Worm (Caenorhabditis elegans) whole organism, early embryonic: ENCODE results near the gene fig-1.

Experiments used
- B0310.2 ChIP-seq: sonication (generic microtip); optimal IDR thresholded peaks from 2 replicates; lab custom pipeline; 2016; ENCODE audit warnings: mild to moderate bottlenecking, missing genetic modification characterization, missing compliant biosample characterization
- F13C5.2 ChIP-seq: sonication (generic microtip); optimal IDR thresholded peaks from 2 replicates; lab custom pipeline; 2017; ENCODE audit warnings: mild to moderate bottlenecking, missing genetic modification characterization, inconsistent platforms, missing compliant biosample characterization
- aly-1 ChIP-seq: sonication (generic microtip); optimal IDR thresholded peaks from 2 replicates; lab custom pipeline; 2016; ENCODE audit warnings: missing genetic modification characterization, missing compliant biosample characterization
- ama-1 ChIP-seq: fragments of 150-350 bp; optimal IDR thresholded peaks from 2 replicates; lab custom pipeline; 2014
- ceh-13 ChIP-seq: fragments of 200-800 bp; sonication (Bioruptor generic); optimal IDR thresholded peaks from 2 replicates; lab custom pipeline; 2018; ENCODE audit warnings: mild to moderate bottlenecking, missing genetic modification characterization, missing compliant biosample characterization
- ceh-36 ChIP-seq: sonication (generic microtip); optimal IDR thresholded peaks from 2 replicates; lab custom pipeline; 2016; ENCODE audit warnings: missing genetic modification characterization, inconsistent platforms, missing compliant biosample characterization
- ets-7 ChIP-seq: sonication (generic microtip); optimal IDR thresholded peaks from 2 replicates; lab custom pipeline; 2016; ENCODE audit warnings: missing genotype, missing genetic modification characterization, missing compliant biosample characterization
- flt-1 ChIP-seq: fragments of 200-800 bp; sonication (Bioruptor generic); IDR thresholded peaks from 2 replicates; pipeline ENCODE4 v1.3.6; 2022; ENCODE audit warnings: missing genetic modification characterization, missing compliant biosample characterization
- hmbx-1 ChIP-seq: sonication (generic microtip); optimal IDR thresholded peaks from 2 replicates; lab custom pipeline; 2016; ENCODE audit warnings: mild to moderate bottlenecking, missing genetic modification characterization, missing compliant biosample characterization
- hmg-4 ChIP-seq: fragments of 200-800 bp; sonication (Bioruptor generic); optimal IDR thresholded peaks from 2 replicates; lab custom pipeline; 2018; ENCODE audit warnings: mild to moderate bottlenecking, missing genetic modification characterization, missing compliant biosample characterization
- hnd-1 ChIP-seq: sonication (generic microtip); optimal IDR thresholded peaks from 2 replicates; lab custom pipeline; 2016; ENCODE audit warnings: missing genetic modification characterization, missing compliant biosample characterization
- pes-1 ChIP-seq: fragments of 200-800 bp; sonication (Bioruptor generic); IDR thresholded peaks from 2 replicates; pipeline ENCODE4 v1.3.6; 2022; ENCODE audit warnings: missing genetic modification reagents, missing genetic modification characterization, missing compliant biosample characterization
- scrt-1 ChIP-seq: fragments of 200-800 bp; sonication (Bioruptor generic); IDR thresholded peaks from 2 replicates; pipeline ENCODE4 v1.3.6; 2022; ENCODE audit warnings: missing genetic modification characterization, missing compliant biosample characterization
- sea-1 ChIP-seq: fragments of 200-800 bp; sonication (Bioruptor generic); conservative IDR thresholded peaks from 2 replicates; pipeline ENCODE4 v1.3.6; 2022; ENCODE audit warnings: missing genetic modification characterization, missing compliant biosample characterization
- tbx-11 ChIP-seq: fragments of 200-800 bp; sonication (Bioruptor generic); IDR thresholded peaks from 2 replicates; pipeline ENCODE4 v1.3.6; 2022; ENCODE audit warnings: missing genetic modification characterization, missing compliant biosample characterization
- tbx-37 ChIP-seq: fragments of 200-800 bp; sonication (Bioruptor generic); conservative IDR thresholded peaks from 2 replicates; pipeline ENCODE4 v1.3.6; 2022; ENCODE audit warnings: missing genetic modification reagents, missing genetic modification characterization, missing compliant biosample characterization
- tra-4 ChIP-seq: sonication (generic microtip); optimal IDR thresholded peaks from 2 replicates; lab custom pipeline; 2017; ENCODE audit warnings: missing genetic modification characterization, missing compliant biosample characterization

fig-1 gene

ce11 chrV:10966874-10967273 is 14.1 kb downstream of the fig-1 start:
- TF ChIP-seq hmbx-1 (tag; lab: Kevin White, UChicago) (no peak), scrt-1 (GFP tag; lab: Robert Waterston, UW) (no peak), tbx-11 (GFP tag; lab: Robert Waterston, UW) (no peak), tbx-37 (no peak), ceh-36 (no peak), ets-7 (tag; lab: Kevin White, UChicago) (no peak), hmg-4 (no peak), ceh-13 (GFP tag; lab: Kevin White, UChicago) (no peak), hnd-1 (tag; lab: Kevin White, UChicago) (no peak), ama-1 (lab: Kevin White, UChicago) (no peak), flt-1 (GFP tag; lab: Robert Waterston, UW) (no peak), pes-1 (GFP tag; lab: Robert Waterston, UW) (no peak), aly-1 (tag; lab: Kevin White, UChicago) (no peak), tra-4 (tag; lab: Kevin White, UChicago) (no peak), F13C5.2 (no peak), sea-1 (GFP tag; lab: Robert Waterston, UW) (no peak), B0310.2 (tag; lab: Kevin White, UChicago) (no peak)

ce11 chrV:10965501-10965900 is 15.5 kb downstream of the fig-1 start, which contains the start of the genes ctf-4 and eef-1G:
Gene ctf-4, minus strand, starts transcription at chrV:10965539.
Gene eef-1G, plus strand, starts transcription at chrV:10965719.
- TF ChIP-seq ceh-13 (GFP tag; lab: Kevin White, UChicago): no peak
- TF ChIP-seq F13C5.2: peak; percentile 74
- TF ChIP-seq hnd-1 (tag; lab: Kevin White, UChicago): no peak
- no peak for TF ChIP-seq ama-1 (lab: Kevin White, UChicago)
- TF ChIP-seq tbx-37: no peak
- no peak for TF ChIP-seq tbx-11 (GFP tag; lab: Robert Waterston, UW)
- TF ChIP-seq pes-1 (GFP tag; lab: Robert Waterston, UW): no peak

ce11 chrV:10961448-10961870 is 19.6 kb downstream of the fig-1 start:
- no peak for TF ChIP-seq aly-1 (tag; lab: Kevin White, UChicago)
- TF ChIP-seq B0310.2 (tag; lab: Kevin White, UChicago): no peak
- no peak for TF ChIP-seq hmbx-1 (tag; lab: Kevin White, UChicago)
- no peak for TF ChIP-seq F13C5.2
- no peak for TF ChIP-seq ceh-13 (GFP tag; lab: Kevin White, UChicago)
- no peak for TF ChIP-seq pes-1 (GFP tag; lab: Robert Waterston, UW)
- TF ChIP-seq hnd-1 (tag; lab: Kevin White, UChicago): no peak
- TF ChIP-seq tbx-37: no peak
- no peak for TF ChIP-seq tra-4 (tag; lab: Kevin White, UChicago)
- no peak for TF ChIP-seq flt-1 (GFP tag; lab: Robert Waterston, UW)
- TF ChIP-seq ceh-36: no peak
- no peak for TF ChIP-seq ama-1 (lab: Kevin White, UChicago)

ce11 chrV:10960544-10960943 is 20.5 kb downstream of the fig-1 start, which contains the start of gene vps-36:
Gene vps-36, minus strand, starts transcription at chrV:10960669.
- TF ChIP-seq aly-1 (tag; lab: Kevin White, UChicago) (no peak), F13C5.2 (no peak), sea-1 (GFP tag; lab: Robert Waterston, UW) (no peak), hnd-1 (tag; lab: Kevin White, UChicago) (no peak), hmg-4 (no peak), ets-7 (tag; lab: Kevin White, UChicago) (no peak), flt-1 (GFP tag; lab: Robert Waterston, UW) (no peak), ceh-36 (no peak), tra-4 (tag; lab: Kevin White, UChicago) (no peak), scrt-1 (GFP tag; lab: Robert Waterston, UW) (no peak), hmbx-1 (tag; lab: Kevin White, UChicago) (no peak), B0310.2 (tag; lab: Kevin White, UChicago) (no peak), pes-1 (GFP tag; lab: Robert Waterston, UW) (no peak), tbx-11 (GFP tag; lab: Robert Waterston, UW) (no peak), ama-1 (lab: Kevin White, UChicago) (no peak)

ce11 chrV:10958322-10958900 is 22.6 kb downstream of the fig-1 start, which contains the start of gene pigt-1:
Gene pigt-1, minus strand, starts transcription at chrV:10958821.
- TF ChIP-seq ama-1 (lab: Kevin White, UChicago) (peak; percentile 37), ceh-13 (GFP tag; lab: Kevin White, UChicago) (no peak)

- no peak for TF ChIP-seq sea-1 (GFP tag; lab: Robert Waterston, UW)
- TF ChIP-seq tra-4 (tag; lab: Kevin White, UChicago): no peak
- TF ChIP-seq scrt-1 (GFP tag; lab: Robert Waterston, UW): no peak
- TF ChIP-seq ama-1 (lab: Kevin White, UChicago): no peak
- TF ChIP-seq pes-1 (GFP tag; lab: Robert Waterston, UW): no peak
- TF ChIP-seq hnd-1 (tag; lab: Kevin White, UChicago): no peak
- no peak for TF ChIP-seq aly-1 (tag; lab: Kevin White, UChicago)
- no peak for TF ChIP-seq ceh-36
- TF ChIP-seq tbx-11 (GFP tag; lab: Robert Waterston, UW): no peak
- no peak for TF ChIP-seq hmg-4
- no peak for TF ChIP-seq F13C5.2
- no peak for TF ChIP-seq hmbx-1 (tag; lab: Kevin White, UChicago)
- no peak for TF ChIP-seq ets-7 (tag; lab: Kevin White, UChicago)
- no peak for TF ChIP-seq B0310.2 (tag; lab: Kevin White, UChicago)
- TF ChIP-seq tbx-37: no peak
- TF ChIP-seq flt-1 (GFP tag; lab: Robert Waterston, UW): no peak
- no peak for TF ChIP-seq ceh-13 (GFP tag; lab: Kevin White, UChicago)
These were observed 25.1 kb downstream of the fig-1 start, which contains the start of gene F17C11.13 for ce11 chrV:10955681-10956476. Gene F17C11.13, plus strand, starts transcription at chrV:10955923.
